Fruit fly (Drosophila melanogaster) whole organism, adult: ENCODE results near the gene CG9933.

ENCODE experiments used
- CG11617 ChIP-seq: fragments of 200-800 bp; sonication (Bioruptor generic); optimal IDR thresholded peaks from 2 replicates; lab custom pipeline; 2017; ENCODE audit warnings: mild to moderate bottlenecking, missing biosample characterization, missing genetic modification reagents, missing genetic modification characterization
- CG12768 ChIP-seq: fragments of 200-800 bp; sonication (Bioruptor generic); optimal IDR thresholded peaks from 2 replicates; lab custom pipeline; 2017; ENCODE audit warnings: missing biosample characterization, missing genetic modification characterization, mild to moderate bottlenecking, moderate library complexity, missing genetic modification reagents
- CG14711 ChIP-seq: fragments of 200-800 bp; sonication (Bioruptor generic); optimal IDR thresholded peaks from 2 replicates; lab custom pipeline; 2018; ENCODE audit warnings: missing biosample characterization, mild to moderate bottlenecking, missing genetic modification characterization, moderate library complexity
- CG1620 ChIP-seq: fragments of 200-800 bp; sonication (Bioruptor generic); optimal IDR thresholded peaks from 2 replicates; lab custom pipeline; 2016; ENCODE audit warnings: missing biosample characterization, missing genetic modification characterization
- CG33017 ChIP-seq: fragments of 200-800 bp; sonication (Bioruptor generic); optimal IDR thresholded peaks from 2 replicates; lab custom pipeline; 2018; ENCODE audit warnings: missing biosample characterization, mild to moderate bottlenecking, missing genetic modification characterization, moderate library complexity
- CG5204 ChIP-seq: fragments of 200-800 bp; sonication (Bioruptor generic); optimal IDR thresholded peaks from 2 replicates; lab custom pipeline; 2016; ENCODE audit warnings: missing biosample characterization, missing genetic modification characterization
- CG7045 ChIP-seq: fragments of 200-800 bp; sonication (Bioruptor generic); optimal IDR thresholded peaks from 2 replicates; lab custom pipeline; 2017; ENCODE audit warnings: missing biosample characterization, mild to moderate bottlenecking, missing genetic modification characterization
- CG7101 ChIP-seq: fragments of 200-800 bp; sonication (Bioruptor generic); optimal IDR thresholded peaks from 2 replicates; lab custom pipeline; 2018; ENCODE audit warnings: missing biosample characterization, mild to moderate bottlenecking, missing genetic modification characterization, moderate library complexity
- Clk ChIP-seq: fragments of 200-800 bp; sonication (Bioruptor generic); optimal IDR thresholded peaks from 2 replicates; lab custom pipeline; 2017; ENCODE audit warnings: missing biosample characterization, missing genetic modification characterization
- Crg-1 ChIP-seq: fragments of 200-800 bp; sonication (Bioruptor generic); optimal IDR thresholded peaks from 2 replicates; lab custom pipeline; 2016; ENCODE audit warnings: missing biosample characterization, missing genetic modification characterization
- Hr96 ChIP-seq: fragments of 200-800 bp; sonication (Bioruptor generic); optimal IDR thresholded peaks from 2 replicates; lab custom pipeline; 2016; ENCODE audit warnings: missing biosample characterization, missing genetic modification characterization
- Mnt ChIP-seq: fragments of 200-800 bp; sonication (Bioruptor generic); optimal IDR thresholded peaks from 2 replicates; lab custom pipeline; 2016; ENCODE audit warnings: missing biosample characterization, mild to moderate bottlenecking, missing genetic modification characterization
- bab1 ChIP-seq: fragments of 200-800 bp; sonication (Bioruptor generic); optimal IDR thresholded peaks from 3 replicates; lab custom pipeline; 2019; ENCODE audit warnings: missing biosample characterization, mild to moderate bottlenecking, missing genetic modification characterization, moderate library complexity
- cic ChIP-seq: fragments of 200-800 bp; sonication (Bioruptor generic); optimal IDR thresholded peaks from 2 replicates; lab custom pipeline; 2017; ENCODE audit warnings: missing biosample characterization, mild to moderate bottlenecking, missing genetic modification characterization, moderate library complexity
- cnc ChIP-seq, 2 experiments: fragments of >200 bp; optimal IDR thresholded peaks; 2 replicates each; lab custom pipeline; 2017
- kay ChIP-seq: fragments of 200-800 bp; sonication (Bioruptor generic); peaks from one replicate; lab custom pipeline; 2016; ENCODE audit warnings: missing biosample characterization, missing genetic modification characterization, borderline replicate concordance
- ovo ChIP-seq: fragments of 200-800 bp; sonication (Bioruptor generic); optimal IDR thresholded peaks from 2 replicates; lab custom pipeline; 2016; ENCODE audit warnings: missing biosample characterization, missing genetic modification characterization
- pad ChIP-seq: fragments of 200-800 bp; sonication (Bioruptor generic); optimal IDR thresholded peaks from 3 replicates; lab custom pipeline; 2017; ENCODE audit warnings: missing biosample characterization, missing genetic modification characterization, mild to moderate bottlenecking, moderate library complexity, missing genetic modification reagents
- tj ChIP-seq: fragments of 200-800 bp; sonication (Bioruptor generic); optimal IDR thresholded peaks from 3 replicates; lab custom pipeline; 2017; ENCODE audit warnings: missing biosample characterization, mild to moderate bottlenecking, missing genetic modification characterization, moderate library complexity
- toe ChIP-seq: fragments of 200-800 bp; sonication (Bioruptor generic); optimal IDR thresholded peaks from 2 replicates; lab custom pipeline; 2016; ENCODE audit warnings: missing biosample characterization, missing genetic modification characterization

The CG9933 gene

DNA sequence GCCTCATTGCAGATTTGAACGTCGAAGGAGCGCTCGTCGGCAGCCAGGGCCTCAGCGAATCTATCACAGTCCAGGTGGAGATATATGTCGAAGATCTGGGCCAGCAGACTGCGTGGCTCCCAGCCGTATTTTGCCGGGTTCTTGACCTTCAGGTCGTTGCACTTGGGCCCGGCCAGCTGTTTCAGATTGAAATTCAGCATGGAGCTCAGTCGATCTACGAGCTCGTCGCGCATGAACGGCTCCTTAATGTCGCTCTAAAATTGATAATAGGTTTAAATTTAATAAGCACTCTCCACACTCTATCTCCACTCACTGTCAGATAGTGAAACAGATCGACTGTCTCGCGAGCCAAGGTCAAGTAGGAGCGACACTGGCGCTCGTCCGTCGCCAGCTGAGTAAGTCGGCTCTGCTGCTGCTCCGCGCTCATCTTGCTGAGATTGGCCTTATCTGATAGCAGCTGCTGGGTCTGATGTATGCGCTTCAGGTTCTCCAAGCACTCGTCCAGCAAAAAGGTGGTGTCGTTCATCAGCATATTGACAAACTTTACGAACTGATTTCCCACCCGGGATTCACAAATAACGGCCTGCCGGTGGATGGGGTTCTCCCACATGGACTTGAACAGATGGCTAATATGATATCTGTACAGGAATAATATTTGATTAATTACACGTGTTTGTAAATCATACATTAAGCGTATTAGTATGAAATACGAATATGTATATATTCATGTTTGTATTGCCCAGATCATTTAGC is 6.9 kb downstream of the CG9933 start:
- no peak for TF ChIP-seq CG12768 (GFP tag; lab: Kevin White, UChicago)
- TF ChIP-seq pad = no peak
- peak; percentile 10 for TF ChIP-seq cic (GFP tag; lab: Kevin White, UChicago)
- TF ChIP-seq Crg-1 (GFP tag; lab: Kevin White, UChicago) = no peak
- no peak for TF ChIP-seq CG14711
- TF ChIP-seq CG7101 (tag; lab: Kevin White, UChicago) = no peak
- TF ChIP-seq Hr96 (GFP tag; lab: Kevin White, UChicago) = no peak
- TF ChIP-seq CG7045 = no peak
- TF ChIP-seq Clk (GFP tag; lab: Kevin White, UChicago) = no peak

DNA sequence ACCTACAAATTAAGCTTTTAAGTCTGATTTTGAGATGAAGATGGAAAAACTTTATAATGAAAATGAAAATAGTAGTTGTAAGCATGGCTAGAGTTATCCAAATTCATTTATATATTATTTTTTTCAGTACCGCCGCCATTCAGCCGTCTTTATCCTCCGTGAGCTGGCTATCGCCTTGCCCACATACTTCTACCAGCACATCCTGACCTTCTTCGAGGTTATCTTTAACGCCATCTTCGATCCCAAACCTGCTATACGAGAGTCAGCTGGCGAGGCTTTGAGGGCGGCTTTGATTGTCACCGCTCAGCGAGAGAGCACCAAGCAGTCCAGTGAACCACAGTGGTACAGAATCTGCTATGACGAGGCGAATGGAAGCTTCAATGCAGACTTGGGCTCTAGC is 15.8 kb downstream of the CG9933 start:
- TF ChIP-seq Clk (GFP tag; lab: Kevin White, UChicago) (no peak), CG33017 (no peak), pad (no peak), CG7045 (no peak), Hr96 (GFP tag; lab: Kevin White, UChicago) (no peak), CG12768 (GFP tag; lab: Kevin White, UChicago) (no peak), Crg-1 (GFP tag; lab: Kevin White, UChicago) (no peak), bab1 (no peak), tj (GFP tag; lab: Kevin White, UChicago) (no peak), kay (GFP tag; lab: Kevin White, UChicago) (no peak), cnc (optimal IDR thresholded peaks at IDR 0.05; lab: Kevin White, UChicago) (no peak), toe (GFP tag; lab: Kevin White, UChicago) (no peak), CG14711 (no peak), CG7101 (tag; lab: Kevin White, UChicago) (no peak), CG1620 (GFP tag; lab: Kevin White, UChicago) (no peak), cic (GFP tag; lab: Kevin White, UChicago) (no peak), CG5204 (GFP tag; lab: Kevin White, UChicago) (no peak)

DNA sequence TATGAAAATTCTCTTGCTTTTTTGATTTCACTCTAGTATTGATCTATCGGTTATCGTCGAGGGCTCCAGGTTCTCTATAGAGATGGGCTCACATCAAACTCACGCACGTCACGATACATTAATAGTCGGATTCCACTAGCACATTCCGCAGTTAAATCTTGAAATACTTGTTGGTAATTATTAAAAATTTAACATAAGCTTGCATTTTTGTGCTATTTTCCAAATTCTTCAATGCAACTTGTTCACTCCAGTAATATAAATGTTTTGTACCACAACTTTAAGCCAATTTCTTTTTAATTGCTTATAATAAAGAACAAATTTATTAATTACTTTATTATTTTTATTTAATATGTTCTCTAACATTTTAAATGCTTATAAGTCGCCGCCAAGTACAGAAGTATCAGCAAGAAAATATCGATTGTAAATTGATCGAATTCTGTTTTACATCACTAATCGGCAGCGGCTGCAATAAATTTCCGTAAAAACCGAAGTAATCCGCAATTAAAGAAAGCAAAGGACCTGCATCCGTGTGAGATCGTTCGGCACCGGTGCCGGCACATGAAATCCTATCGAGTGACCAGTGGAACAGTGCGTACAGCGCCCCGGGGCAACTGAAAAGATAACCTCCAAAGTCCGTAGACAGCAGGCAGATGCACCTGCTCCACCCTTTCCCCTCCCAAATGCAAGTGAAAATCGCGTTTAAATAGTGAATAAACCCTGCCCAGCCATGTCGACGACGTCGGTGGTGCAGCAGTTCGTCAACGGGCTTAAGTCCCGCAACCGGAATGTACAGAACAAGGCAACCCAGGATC is 16.8 kb downstream of the CG9933 start, which contains the start of the genes Vha68-1 and mTor:
Gene Vha68-1, minus strand, starts transcription at position 49 of the 812 bp plus-strand sequence.
Gene mTor, plus strand, starts transcription at position 422 of the 812 bp plus-strand sequence.
- TF ChIP-seq Hr96 (GFP tag; lab: Kevin White, UChicago) (peak; percentile 63), CG7101 (tag; lab: Kevin White, UChicago) (peak; percentile 78), Mnt (GFP tag; lab: Kevin White, UChicago) (peak; percentile 60), CG14711 (peak; percentile 60), cnc (optimal IDR thresholded peaks at IDR 0.05; lab: Kevin White, UChicago) (no peak), pad (peak; percentile 41), Clk (GFP tag; lab: Kevin White, UChicago) (peak; percentile 15), CG33017 (peak; percentile 73), CG12768 (GFP tag; lab: Kevin White, UChicago) (peak; percentile 42), CG11617 (peak; percentile 64), CG1620 (GFP tag; lab: Kevin White, UChicago) (peak; percentile 33), ovo (GFP tag; lab: Kevin White, UChicago) (peak; percentile 17), CG7045 (peak; percentile 45), kay (GFP tag; lab: Kevin White, UChicago) (no peak), tj (GFP tag; lab: Kevin White, UChicago) (peak; percentile 43), toe (GFP tag; lab: Kevin White, UChicago) (peak; percentile 83), CG5204 (GFP tag; lab: Kevin White, UChicago) (no peak), bab1 (peak; percentile 52), Crg-1 (GFP tag; lab: Kevin White, UChicago) (peak; percentile 56), cic (GFP tag; lab: Kevin White, UChicago) (no peak)

DNA sequence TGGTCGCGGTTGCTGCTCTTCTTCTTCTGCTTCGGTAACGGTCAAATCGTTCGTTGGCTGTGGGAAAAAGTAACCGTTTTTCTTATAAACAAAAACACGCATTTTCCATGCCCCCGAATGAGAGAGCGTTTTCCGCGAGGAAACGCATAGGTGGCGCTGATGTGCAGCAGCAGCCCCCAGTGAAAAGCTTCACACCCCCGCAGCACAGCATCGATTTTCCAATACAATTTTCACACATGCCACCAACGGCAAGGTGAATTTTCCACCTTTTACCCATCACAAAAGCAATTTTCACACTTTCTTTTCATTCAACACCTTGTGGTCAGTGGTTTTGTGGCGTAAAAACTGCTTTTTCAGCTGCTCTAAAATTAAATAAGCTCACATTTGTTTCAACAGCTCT is 17.5 kb downstream of the CG9933 start:
- TF ChIP-seq bab1 (no peak), CG12768 (GFP tag; lab: Kevin White, UChicago) (no peak), kay (GFP tag; lab: Kevin White, UChicago) (no peak), tj (GFP tag; lab: Kevin White, UChicago) (no peak), pad (no peak), CG14711 (no peak), CG33017 (no peak), Clk (GFP tag; lab: Kevin White, UChicago) (no peak), CG1620 (GFP tag; lab: Kevin White, UChicago) (no peak), CG7101 (tag; lab: Kevin White, UChicago) (no peak), ovo (GFP tag; lab: Kevin White, UChicago) (no peak), cic (GFP tag; lab: Kevin White, UChicago) (no peak), CG11617 (no peak), Crg-1 (GFP tag; lab: Kevin White, UChicago) (no peak)

DNA sequence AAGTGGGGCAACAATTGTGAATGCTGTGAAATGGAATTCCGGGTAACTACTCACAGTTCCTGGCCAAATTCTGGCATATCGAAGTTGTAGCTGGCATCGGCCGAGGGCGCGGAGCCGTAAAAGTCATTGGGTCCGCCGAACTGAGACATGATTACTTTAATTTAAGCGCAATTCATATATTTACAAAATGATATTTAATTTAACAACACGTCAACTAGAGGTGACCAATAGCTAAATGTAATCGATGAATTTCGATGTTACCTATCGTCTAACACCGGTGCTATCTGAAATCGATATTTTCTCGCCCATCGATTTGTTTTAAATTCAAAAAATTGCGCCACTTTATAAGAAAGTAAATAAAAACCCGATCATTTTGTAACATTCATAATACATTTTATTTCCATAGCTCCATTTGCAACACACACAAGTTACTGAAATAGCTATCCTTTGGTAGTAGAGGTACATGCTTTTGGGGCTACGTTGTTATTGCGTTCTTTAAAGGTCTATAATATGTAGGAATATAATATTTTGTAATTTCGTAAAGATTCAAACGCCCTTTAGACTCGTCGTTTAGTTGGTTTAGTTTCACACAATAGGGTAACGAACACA is 20.6 kb downstream of the CG9933 start, which contains the start of gene Yip1d1:
Gene Yip1d1, minus strand, starts transcription at position 243 of the 609 bp plus-strand sequence.
- peak; percentile 19 for TF ChIP-seq cic (GFP tag; lab: Kevin White, UChicago)
- TF ChIP-seq bab1 = peak; percentile 49
- TF ChIP-seq CG11617 = no peak
- no peak for TF ChIP-seq cnc (optimal IDR thresholded peaks at IDR 0.05; lab: Kevin White, UChicago)
- no peak for TF ChIP-seq Crg-1 (GFP tag; lab: Kevin White, UChicago)
- TF ChIP-seq kay (GFP tag; lab: Kevin White, UChicago) = peak; percentile 94
